Worm (Caenorhabditis elegans): Measurements from ENCODE around the gene srd-11.

DNA sequence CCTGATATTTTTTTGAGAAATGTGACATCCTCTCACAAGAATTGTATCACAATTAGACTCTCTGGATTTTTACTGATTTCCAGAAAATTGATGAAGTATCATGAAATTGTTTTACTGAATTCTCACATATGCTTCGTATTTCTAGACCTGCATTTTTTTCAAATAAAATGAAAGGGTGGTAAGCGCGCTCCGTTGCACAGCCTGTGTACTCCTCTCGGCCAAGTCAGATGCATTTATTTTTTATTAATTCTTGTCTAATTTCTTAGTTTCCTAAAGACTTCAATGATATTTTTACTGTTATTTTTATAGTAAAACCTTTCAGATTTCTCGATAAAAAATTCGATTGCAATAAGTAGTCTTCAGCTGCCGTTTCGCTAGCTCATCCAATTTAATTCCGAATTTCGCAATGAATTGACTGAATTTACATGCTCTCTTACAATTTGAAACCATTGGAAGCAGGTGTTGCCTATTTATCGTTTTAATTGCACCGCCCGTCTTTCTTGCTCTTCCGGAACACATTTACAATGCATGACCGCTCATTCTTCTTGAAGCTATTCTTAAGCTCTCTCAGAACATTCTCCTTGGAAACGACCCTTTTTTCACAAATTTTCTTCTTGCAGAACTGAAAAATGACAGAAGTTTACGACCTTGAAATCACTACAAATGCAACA is 28.0 kb downstream of the srd-11 start, which contains the start of gene tbcb-1:
- TF ChIP-seq nhr-237 (tag; optimal IDR thresholded peaks at IDR 0.05), result no peak
- no peak for TF ChIP-seq skn-1 (tag; optimal IDR thresholded peaks at IDR 0.05)
- no peak for TF ChIP-seq zag-1 (tag; optimal IDR thresholded peaks at IDR 0.05)
